Fruit fly (Drosophila melanogaster): ENCODE data around the gene CG31917.

The CG31917 gene

dm6 chr2L:4981278-4981966 lies 29.2 kb downstream of the CG31917 start, which contains the start of the genes CG8892 and CG34126 (continued):
- TF ChIP-seq CG11085 (GFP tag; IDR thresholded peaks at IDR 0.05) (peak; percentile 94), Chrac-16 (GFP tag; optimal IDR thresholded peaks at IDR 0.05) (peak; percentile 99), ttk (GFP tag; IDR thresholded peaks at IDR 0.05) (peak; percentile 93), dimm (GFP tag; IDR thresholded peaks at IDR 0.05) (peak; percentile 82), Hey (tag; optimal IDR thresholded peaks at IDR 0.05) (peak; percentile 87), CG16863 (GFP tag; optimal IDR thresholded peaks at IDR 0.05) (peak; percentile 95), scrt (GFP tag; optimal IDR thresholded peaks at IDR 0.05) (peak; percentile 91), sug (tag; optimal IDR thresholded peaks at IDR 0.05) (peak; percentile 97), CG12155 (GFP tag; optimal IDR thresholded peaks at IDR 0.05) (peak; percentile 97), en (GFP tag; optimal IDR thresholded peaks at IDR 0.05) (peak; percentile 91), schlank (tag; optimal IDR thresholded peaks at IDR 0.05) (peak; percentile 81), CG18476 (GFP tag; optimal IDR thresholded peaks at IDR 0.05) (peak; percentile 96), unc-4 (GFP tag; IDR thresholded peaks at IDR 0.05; ENCODE audit: partially characterized antibody) (0 out of 2 replicates have a peak, but pooled peaks have one; percentile 27), gro (GFP tag; optimal IDR thresholded peaks at IDR 0.05) (peak; percentile 95), Mes4 (GFP tag; optimal IDR thresholded peaks at IDR 0.05) (peak; percentile 87), dm (GFP tag; optimal IDR thresholded peaks at IDR 0.05) (peak; percentile 90), dan (GFP tag; IDR thresholded peaks at IDR 0.05) (peak; percentile 93), CG32532 (GFP tag; IDR thresholded peaks at IDR 0.05) (peak; percentile 96), CG18619 (GFP tag; optimal IDR thresholded peaks at IDR 0.05) (peak; percentile 98), CG32767 (GFP tag; IDR thresholded peaks at IDR 0.05) (peak; percentile 93), CG6854 (GFP tag; optimal IDR thresholded peaks at IDR 0.05) (peak; percentile 89), oc (tag; optimal IDR thresholded peaks at IDR 0.05) (peak; percentile 89), Atf-2 (GFP tag; optimal IDR thresholded peaks at IDR 0.05) (peak; percentile 94), psq (GFP tag; optimal IDR thresholded peaks at IDR 0.05) (peak; percentile 93), ssp (GFP tag; IDR thresholded peaks at IDR 0.05) (peak; percentile 93), CG18599 (GFP tag; optimal IDR thresholded peaks at IDR 0.05) (peak; percentile 98), CG8765 (GFP tag; IDR thresholded peaks at IDR 0.05) (peak; percentile 94), toy (GFP tag; IDR thresholded peaks at IDR 0.05) (peak; percentile 93), Rx (GFP tag; IDR thresholded peaks at IDR 0.05) (peak; percentile 93), CG2116 (GFP tag; optimal IDR thresholded peaks at IDR 0.05) (peak; percentile 87), CG2120 (GFP tag; optimal IDR thresholded peaks at IDR 0.05) (peak; percentile 99), CG9932 (GFP tag; IDR thresholded peaks at IDR 0.05) (peak; percentile 99), jigr1 (GFP tag; IDR thresholded peaks at IDR 0.05) (peak; percentile 95), HLH4C (GFP tag; IDR thresholded peaks at IDR 0.05; ENCODE audit: partially characterized antibody) (0 out of 3 replicates have a peak, but pooled peaks have one; percentile 28), Dref (GFP tag; IDR thresholded peaks at IDR 0.05) (peak; percentile 51), CG13123 (GFP tag; optimal IDR thresholded peaks at IDR 0.05) (peak; percentile 95), CHES-1-like (GFP tag; optimal IDR thresholded peaks at IDR 0.05) (peak; percentile 96), Sox102F (GFP tag; optimal IDR thresholded peaks at IDR 0.05) (peak; percentile 94), CG1024 (GFP tag; IDR thresholded peaks at IDR 0.05) (peak; percentile 88), sens (GFP tag) (peak; percentile 99), jing (GFP tag; optimal IDR thresholded peaks at IDR 0.05) (peak; percentile 95), CG4820 (GFP tag; optimal IDR thresholded peaks at IDR 0.05) (peak; percentile 98), abd-A (tag; optimal IDR thresholded peaks at IDR 0.05) (peak; percentile 89), gt (GFP tag; IDR thresholded peaks at IDR 0.05) (peak; percentile 94), CG18764 (GFP tag; optimal IDR thresholded peaks at IDR 0.05) (peak; percentile 97), Deaf1 (tag; optimal IDR thresholded peaks at IDR 0.05) (peak; percentile 81), crol (GFP tag; IDR thresholded peaks at IDR 0.05) (no peak), CG15696 (tag; optimal IDR thresholded peaks at IDR 0.05) (peak; percentile 98), tgo (GFP tag; IDR thresholded peaks at IDR 0.05) (peak; percentile 97), ham (GFP tag; IDR thresholded peaks at IDR 0.05) (peak; percentile 87), ATbp (GFP tag; optimal IDR thresholded peaks at IDR 0.05) (peak; percentile 90)

Measured in whole organism, embryonic.